Fruit fly (Drosophila melanogaster): ENCODE measurements around the gene tutl.

DNA sequence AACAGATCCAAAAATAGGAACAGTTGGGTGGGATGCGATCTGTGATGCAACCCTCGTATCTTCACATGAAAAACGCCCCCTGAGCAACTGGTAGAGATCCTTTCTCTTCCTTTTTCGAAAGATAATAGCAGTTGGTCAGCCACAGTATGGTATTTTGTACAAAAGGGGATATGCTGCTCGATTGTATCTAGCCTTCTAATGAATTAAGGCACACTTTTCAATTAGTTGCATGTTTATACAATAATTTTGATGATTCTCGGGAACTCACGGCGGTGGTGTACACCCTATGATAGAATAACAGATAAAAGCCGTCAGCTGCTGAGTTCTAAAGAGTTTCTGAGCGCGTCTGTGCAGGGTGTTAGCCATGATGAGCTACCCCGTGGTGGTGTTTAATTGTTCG lies 66.7 kb downstream of the tutl start:
- TF ChIP-seq CG8301 (tag; optimal IDR thresholded peaks at IDR 0.05) (no peak), CG9948 (tag; optimal IDR thresholded peaks at IDR 0.05) (no peak), Snoo (tag; optimal IDR thresholded peaks at IDR 0.05) (no peak), CG32121 (GFP tag; IDR thresholded peaks at IDR 0.05) (no peak), fd96Ca (GFP tag; IDR thresholded peaks at IDR 0.05) (no peak), CG17806 (tag; optimal IDR thresholded peaks at IDR 0.05) (no peak), CG10348 (GFP tag; IDR thresholded peaks at IDR 0.05) (no peak), Ets98B (GFP tag; IDR thresholded peaks at IDR 0.05) (no peak)

Measured in whole organism, pupa.